Worm (Caenorhabditis elegans): ENCODE data around the gene F46C3.7.

Gene F46C3.7

DNA sequence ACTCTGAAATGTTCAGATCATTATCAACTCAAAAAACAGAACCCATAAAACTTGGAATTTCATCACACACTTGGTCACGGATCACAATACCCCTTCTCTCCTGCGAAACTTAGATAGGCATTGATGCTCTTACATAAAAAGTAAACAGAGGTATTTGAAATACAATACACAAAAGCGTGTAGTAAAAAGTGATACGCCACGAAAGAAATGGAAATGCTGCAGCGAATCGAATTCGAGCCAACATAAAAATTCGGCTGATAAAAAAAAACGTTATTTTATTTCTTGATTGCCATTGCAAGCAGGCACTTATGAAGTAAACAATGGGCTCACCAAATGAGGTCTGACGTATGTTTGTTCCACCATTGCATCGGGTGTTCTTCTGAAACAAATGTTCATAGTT lies 13.2 kb upstream of the F46C3.7 start:
- TF ChIP-seq nhr-19 (GFP tag; conservative IDR thresholded peaks at IDR 0.05) (no peak), elt-2 (tag; optimal IDR thresholded peaks at IDR 0.05) (peak; percentile 59), lsy-2 (tag; optimal IDR thresholded peaks at IDR 0.05) (no peak)

DNA sequence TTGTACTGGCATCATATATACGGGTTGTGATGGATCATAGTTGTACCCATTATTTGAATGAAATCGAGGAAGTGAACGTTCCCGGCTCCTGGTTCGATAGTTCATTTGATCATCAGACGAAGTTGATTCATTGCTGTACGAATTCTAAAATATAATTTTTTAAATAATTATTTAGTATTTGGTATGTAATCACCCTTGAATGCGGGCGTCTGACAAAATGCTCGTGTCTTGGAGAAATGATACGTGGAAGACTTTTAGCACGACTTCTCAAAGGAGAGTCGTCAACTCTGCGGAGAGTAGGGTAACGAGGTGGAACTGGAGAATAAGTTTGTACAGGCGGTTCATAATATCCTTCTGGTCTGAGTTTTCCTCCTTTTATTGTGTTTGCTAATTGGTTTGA lies 12.3 kb upstream of the F46C3.7 start:
- no peak for TF ChIP-seq sptf-1 (tag; optimal IDR thresholded peaks at IDR 0.05)
- no peak for TF ChIP-seq egl-13 (tag; optimal IDR thresholded peaks at IDR 0.05)
- TF ChIP-seq unc-86 (tag; optimal IDR thresholded peaks at IDR 0.05) = no peak
- TF ChIP-seq C16A3.4 (tag; optimal IDR thresholded peaks at IDR 0.05) = no peak
- no peak for TF ChIP-seq pax-3 (tag; optimal IDR thresholded peaks at IDR 0.05)

DNA sequence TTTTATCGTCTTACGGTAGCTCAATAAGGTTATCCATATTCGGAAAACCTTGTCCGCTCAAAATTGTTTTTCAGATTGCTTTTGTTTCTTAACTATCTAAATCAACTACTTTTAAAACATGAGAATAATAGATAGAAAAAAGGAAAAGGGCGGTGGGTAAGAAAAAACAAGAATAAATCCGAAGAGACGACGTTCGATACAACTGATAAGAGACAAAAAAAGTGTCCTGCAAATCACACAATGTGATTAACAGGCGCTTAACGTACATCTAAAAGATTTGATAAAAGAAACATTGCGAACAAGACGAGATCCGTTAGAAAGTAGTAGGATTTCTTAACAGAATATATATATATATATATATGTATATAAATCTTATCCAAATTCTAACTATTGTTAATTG lies 6.4 kb upstream of the F46C3.7 start, which contains the start of gene hum-4:
Gene hum-4, minus strand, starts transcription at position 101 of the 400 bp plus-strand sequence.
- TF ChIP-seq blmp-1 (tag; optimal IDR thresholded peaks at IDR 0.05) (peak; percentile 10), ceh-63 (GFP tag; optimal IDR thresholded peaks at IDR 0.05) (no peak)

DNA sequence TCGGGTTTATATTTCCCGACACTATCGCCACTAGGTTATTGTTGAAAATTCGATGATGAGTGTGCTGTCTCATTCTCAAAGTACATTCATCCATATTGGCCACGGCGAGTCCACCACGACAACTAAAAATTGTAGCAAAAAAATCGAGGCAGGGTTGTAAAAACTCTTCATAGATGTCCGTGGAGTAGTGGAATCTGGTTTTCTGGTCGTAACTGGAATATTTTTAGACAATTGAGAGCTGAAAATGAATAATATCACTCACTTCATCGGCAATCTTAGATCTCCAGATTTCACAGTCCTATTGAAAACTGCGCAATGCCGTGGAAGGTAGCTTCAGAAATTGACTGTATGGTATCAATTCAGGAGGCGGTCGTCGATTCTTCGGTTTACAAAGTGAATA lies 4.4 kb upstream of the F46C3.7 start:
- TF ChIP-seq lir-3 (tag; optimal IDR thresholded peaks at IDR 0.05; ENCODE audit: poor library complexity) = no peak
- no peak for TF ChIP-seq ztf-4 (tag; optimal IDR thresholded peaks at IDR 0.05)
- no peak for TF ChIP-seq ceh-82 (tag; optimal IDR thresholded peaks at IDR 0.05)
- TF ChIP-seq jun-1 (tag; optimal IDR thresholded peaks at IDR 0.05) = no peak
- TF ChIP-seq tbx-2 (tag; optimal IDR thresholded peaks at IDR 0.05) = no peak
- no peak for TF ChIP-seq nhr-11 (tag; optimal IDR thresholded peaks at IDR 0.05)
- TF ChIP-seq irx-1 (tag; optimal IDR thresholded peaks at IDR 0.05) = no peak
- no peak for TF ChIP-seq mep-1 (tag; optimal IDR thresholded peaks at IDR 0.05)
- no peak for TF ChIP-seq fkh-10 (GFP tag; optimal IDR thresholded peaks at IDR 0.05)
- TF ChIP-seq nhr-76 (tag; optimal IDR thresholded peaks at IDR 0.05) = no peak

DNA sequence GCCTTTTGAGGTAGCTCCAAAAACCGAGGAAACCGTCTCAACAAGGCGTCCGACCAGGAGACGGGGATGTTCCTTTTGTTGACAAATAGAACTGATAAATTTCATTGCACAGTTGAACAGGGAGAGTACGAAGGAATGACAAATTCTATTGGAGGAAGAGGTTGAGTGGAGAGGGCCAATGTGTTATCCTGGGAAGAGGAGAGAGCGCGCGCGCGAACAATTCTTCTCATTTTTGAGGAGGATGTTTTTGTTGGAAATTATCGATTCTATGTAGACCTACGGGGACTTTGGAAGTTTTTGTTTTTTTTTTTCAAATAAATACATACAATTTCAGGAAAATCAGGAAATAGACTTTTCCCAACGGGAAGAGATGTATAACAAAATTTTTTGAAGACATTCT lies 2.1 kb upstream of the F46C3.7 start:
- no peak for TF ChIP-seq nhr-12 (tag; optimal IDR thresholded peaks at IDR 0.05)

DNA sequence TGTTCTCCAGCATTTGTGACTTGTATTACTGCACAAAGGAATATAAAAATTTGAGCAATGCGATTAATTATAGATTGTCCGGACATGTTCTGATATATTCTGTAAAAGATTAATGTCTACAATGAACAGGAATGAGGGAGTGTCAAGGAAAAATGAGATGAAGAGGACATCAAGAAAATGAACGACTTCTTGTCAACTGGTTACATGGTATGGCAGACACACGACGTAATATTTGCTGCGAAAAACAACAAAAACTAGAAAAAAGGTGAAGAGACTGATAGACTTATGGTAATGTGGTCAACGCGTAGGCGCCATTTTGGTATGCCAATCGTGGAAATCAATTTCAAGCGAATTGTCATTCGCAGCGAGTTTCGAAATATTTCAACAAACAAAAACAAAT lies 6.7 kb downstream of the F46C3.7 start, which contains the start of gene igeg-2:
Gene igeg-2, minus strand, starts transcription at position 101 of the 400 bp plus-strand sequence.
- TF ChIP-seq mdl-1 (tag; optimal IDR thresholded peaks at IDR 0.05) = no peak
- TF ChIP-seq Y116A8C.19 (tag; optimal IDR thresholded peaks at IDR 0.05; ENCODE audit: borderline replicate concordance) = no peak
- TF ChIP-seq mef-2 (tag; optimal IDR thresholded peaks at IDR 0.05) = no peak
- no peak for TF ChIP-seq pag-3 (tag; optimal IDR thresholded peaks at IDR 0.05; ENCODE audit: borderline replicate concordance, insufficient read depth)
- no peak for TF ChIP-seq ceh-88 (GFP tag; IDR thresholded peaks at IDR 0.05)
- TF ChIP-seq ceh-8 (GFP tag; optimal IDR thresholded peaks at IDR 0.05) = no peak
- no peak for TF ChIP-seq dsc-1 (tag; optimal IDR thresholded peaks at IDR 0.05)
- no peak for TF ChIP-seq nhr-90 (tag; optimal IDR thresholded peaks at IDR 0.05; ENCODE audit: poor library complexity)
- TF ChIP-seq ces-1 (GFP tag; optimal IDR thresholded peaks at IDR 0.05) = no peak
- no peak for TF ChIP-seq sox-4 (tag; optimal IDR thresholded peaks at IDR 0.05)
- TF ChIP-seq nhr-71 (tag; optimal IDR thresholded peaks at IDR 0.05) = no peak
- TF ChIP-seq alr-1 (tag; optimal IDR thresholded peaks at IDR 0.05; ENCODE audit: borderline replicate concordance) = no peak
- no peak for TF ChIP-seq mab-9 (GFP tag; IDR thresholded peaks at IDR 0.05)
- no peak for TF ChIP-seq efl-3 (GFP tag; optimal IDR thresholded peaks at IDR 0.05)
- TF ChIP-seq tbx-2 (tag; optimal IDR thresholded peaks at IDR 0.05) = no peak
- TF ChIP-seq nhr-11 (tag; optimal IDR thresholded peaks at IDR 0.05) = no peak

Measured in whole organism, L1 larva.